Fruit fly (Drosophila melanogaster) ovary, adult (tissue): ENCODE measurements around the gene nudC.
A peak's percentile ranks its signal among the peaks of the same experiment; 100 is the strongest.

Source experiments
- CG17801 ChIP-seq: fragments of 200-800 bp; optimal IDR thresholded peaks from 2 replicates; lab custom pipeline; 2019; ENCODE audit warnings: missing biosample characterization, mild to moderate bottlenecking, missing genetic modification characterization, moderate library complexity; ENCODE audit not compliant: partially characterized antibody

Gene nudC

dm6 chr3L:16782218-16782763 lies 22.5 kb upstream of the nudC start:
- peak; percentile 48 for TF ChIP-seq CG17801

DNA sequence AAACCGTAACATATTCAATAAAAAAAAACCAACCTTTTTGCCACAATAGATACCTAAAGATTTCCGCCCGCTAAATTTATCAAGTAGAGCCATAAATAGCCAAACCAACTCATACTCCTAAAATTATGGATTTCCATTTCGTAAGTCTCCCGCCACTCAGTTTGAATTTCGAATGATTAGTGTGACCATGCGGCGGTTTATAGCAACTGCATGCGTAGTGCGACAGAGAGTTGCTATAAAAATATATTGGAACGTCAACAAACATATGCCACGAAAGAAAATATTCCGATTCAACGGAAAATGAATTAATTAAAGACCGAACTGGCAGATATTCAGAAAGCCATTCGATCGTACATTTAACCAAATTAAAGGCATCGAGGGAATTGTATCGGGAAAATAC lies 22.0 kb upstream of the nudC start, which contains the start of gene CG9706:
CG9706 (plus strand) TSS at position 222 of the 400 bp plus-strand sequence.
- TF ChIP-seq CG17801, result no peak

DNA sequence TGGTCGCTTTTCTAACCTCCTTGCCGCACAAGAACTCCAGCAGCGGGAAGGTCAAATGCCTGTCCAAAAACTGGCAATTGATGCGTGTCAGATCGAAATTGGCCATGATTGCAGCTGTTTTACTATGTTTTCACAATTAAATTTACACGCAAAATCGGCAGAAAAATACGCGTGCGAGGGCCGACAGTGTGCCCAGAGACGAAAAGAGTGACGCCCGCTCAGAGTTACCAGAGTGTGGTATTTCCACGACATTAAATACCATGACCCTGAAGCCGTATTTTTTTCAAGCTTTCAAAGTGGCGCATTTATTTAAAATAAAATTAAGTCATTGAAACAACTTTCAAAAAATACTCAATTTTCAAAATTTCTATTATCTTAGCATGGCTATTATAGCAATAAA lies 18.1 kb upstream of the nudC start, which contains the start of gene eIF3e:
eIF3e (minus strand) TSS at position 214 of the 400 bp plus-strand sequence.
- TF ChIP-seq CG17801, result no peak

DNA sequence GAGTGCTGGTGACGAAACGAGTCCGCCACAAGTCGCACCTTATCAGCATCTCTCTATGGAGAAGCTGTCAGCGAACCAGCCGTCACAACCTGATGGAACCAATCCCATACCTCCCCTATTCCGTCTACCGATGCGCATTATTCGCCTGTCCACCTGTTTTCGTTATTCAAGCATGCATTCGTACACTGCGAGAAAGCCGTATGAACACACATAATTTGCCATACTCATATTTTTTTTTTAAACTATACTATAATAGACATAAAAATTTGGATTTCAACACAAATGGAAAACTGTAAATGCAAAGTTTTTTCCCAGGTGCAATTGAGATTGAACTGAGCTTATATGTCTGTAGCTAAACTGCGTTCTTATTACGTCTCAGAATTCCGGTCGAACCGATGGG lies 8.2 kb upstream of the nudC start:
- TF ChIP-seq CG17801, result peak; percentile 15

DNA sequence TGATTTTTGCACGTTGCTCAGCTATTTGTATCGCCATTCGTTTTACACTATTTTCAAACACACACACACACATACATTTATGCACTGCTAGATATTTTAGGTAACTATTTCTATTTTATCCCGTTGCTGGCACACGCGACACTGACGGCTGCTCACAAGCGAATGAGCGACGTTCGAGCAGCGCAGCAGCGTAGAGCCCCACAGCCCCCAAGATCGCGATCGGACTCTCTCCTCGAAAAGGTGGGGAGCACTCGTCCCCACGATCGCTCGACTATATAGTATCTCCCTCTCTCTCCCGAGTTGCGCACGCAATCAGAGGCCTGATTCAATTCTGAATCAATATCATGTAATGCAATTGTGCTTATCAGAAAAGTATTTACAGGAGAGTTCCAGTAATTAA lies 4.8 kb upstream of the nudC start:
- TF ChIP-seq CG17801, result peak; percentile 54

dm6 chr3L:16801499-16802452 lies 3.0 kb upstream of the nudC start:
- TF ChIP-seq CG17801, result no peak

- TF ChIP-seq CG17801, result no peak
These were observed 1.5 kb upstream of the nudC start for dm6 chr3L:16803273-16803672.

DNA sequence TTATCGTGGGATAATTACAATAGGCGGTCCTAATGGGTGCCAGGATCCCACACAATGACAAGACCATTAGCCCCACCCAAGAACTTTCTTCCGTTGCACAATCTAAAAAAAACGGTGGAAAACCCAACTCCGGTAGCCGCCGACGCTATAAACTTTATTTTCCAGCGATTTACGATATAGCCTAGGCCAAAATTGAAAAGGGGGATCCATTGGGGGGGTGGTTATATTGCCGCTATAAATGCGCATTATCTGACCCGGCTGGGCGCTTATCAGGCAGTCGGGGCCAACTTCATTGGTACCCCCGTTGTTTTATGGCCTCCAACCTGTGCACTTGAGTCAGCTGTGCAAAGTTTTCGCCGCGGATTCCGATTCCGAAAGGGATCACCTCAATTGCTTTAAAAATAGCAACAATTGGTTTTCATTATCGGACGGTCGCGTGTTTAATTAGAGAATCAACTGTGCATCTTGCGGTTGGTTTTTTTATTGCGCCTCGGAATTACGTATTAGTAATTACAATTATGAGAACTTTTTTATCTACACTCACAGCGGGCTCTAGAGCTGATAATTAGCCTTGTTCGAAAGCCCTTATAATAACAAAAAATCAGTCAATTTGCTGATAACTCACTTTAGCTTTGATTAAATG lies 965 bp upstream of the nudC start:
- TF ChIP-seq CG17801, result peak; percentile 63

DNA sequence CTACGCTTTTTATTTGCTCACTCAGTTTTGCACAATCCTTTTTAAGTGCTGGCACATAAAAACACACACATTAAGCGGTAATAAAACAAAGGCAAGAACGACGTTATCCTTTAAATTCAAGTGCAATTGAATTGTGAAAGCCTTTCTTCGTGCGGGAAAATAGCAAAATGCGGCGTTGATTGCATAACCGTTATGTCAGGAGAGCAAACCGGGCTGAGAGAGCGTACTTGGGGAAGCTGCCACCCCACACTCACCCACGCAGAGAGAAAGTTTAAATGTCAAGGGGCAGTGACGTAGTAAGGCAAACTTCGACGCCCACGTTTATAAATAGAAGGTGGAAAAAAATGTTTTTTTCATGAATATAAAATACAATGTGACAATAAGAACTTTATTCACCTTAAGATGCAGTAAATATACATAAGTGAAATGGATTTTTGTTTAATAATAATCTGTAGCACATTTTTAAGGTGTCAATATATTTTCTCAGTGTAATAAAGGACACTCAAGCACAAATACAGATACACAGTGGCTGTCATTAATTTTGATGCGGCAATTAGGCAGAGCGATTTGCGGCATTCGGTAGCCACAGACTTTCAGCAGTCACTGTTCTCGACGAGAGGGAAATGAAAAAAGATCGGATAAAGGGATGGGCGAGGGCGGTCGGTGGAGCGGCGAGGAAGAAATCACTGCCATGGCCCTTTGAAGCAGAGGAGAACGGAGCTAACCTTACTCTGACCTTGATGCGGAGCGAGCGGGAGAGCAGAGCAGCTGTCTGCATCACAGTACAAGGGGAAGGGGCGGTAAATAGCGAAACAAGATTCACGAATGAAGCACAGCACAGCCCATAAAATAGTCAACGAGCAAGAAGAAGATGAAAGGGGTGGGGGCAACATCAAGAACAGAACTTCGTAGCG lies 1.3 kb downstream of the nudC start:
- TF ChIP-seq CG17801, result no peak

dm6 chr3L:16806823-16807325 lies 2.1 kb downstream of the nudC start:
- TF ChIP-seq CG17801, result no peak

dm6 chr3L:16807558-16807957 lies 2.8 kb downstream of the nudC start, which contains the start of gene CG9674:
Gene CG9674 (minus strand): TSS chr3L:16807731.
- TF ChIP-seq CG17801, result peak; percentile 16

dm6 chr3L:16808139-16808538 lies 3.3 kb downstream of the nudC start:
- TF ChIP-seq CG17801, result no peak

DNA sequence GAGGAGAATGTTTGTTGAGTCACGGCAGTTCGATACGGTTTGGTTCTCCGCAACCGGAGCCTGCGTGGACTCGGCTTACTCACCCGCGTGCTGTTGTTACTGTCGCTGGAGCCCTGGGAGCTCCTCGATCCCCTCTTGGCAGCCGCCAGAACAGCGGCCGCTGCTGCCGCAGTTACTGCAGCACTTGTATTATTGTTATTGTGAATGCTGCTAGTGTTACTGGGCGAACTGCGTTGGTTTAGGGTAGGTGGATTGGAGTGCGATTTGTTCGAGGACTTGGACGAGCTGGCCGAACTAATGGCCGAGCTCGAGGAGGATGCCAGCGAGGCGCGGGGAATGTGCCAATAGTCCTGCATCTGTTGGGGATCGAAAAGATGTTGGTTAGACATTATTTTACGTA lies 5.7 kb downstream of the nudC start:
- TF ChIP-seq CG17801, result no peak

- TF ChIP-seq CG17801, result no peak
These were observed 7.1 kb downstream of the nudC start for dm6 chr3L:16811908-16812307.

- no peak for TF ChIP-seq CG17801
These were observed 9.2 kb downstream of the nudC start for dm6 chr3L:16813984-16814383.

dm6 chr3L:16818063-16818462 lies 13.3 kb downstream of the nudC start:
- TF ChIP-seq CG17801, result no peak
